Fruit fly (Drosophila melanogaster): Measurements from ENCODE around the gene CG1273.

DNA sequence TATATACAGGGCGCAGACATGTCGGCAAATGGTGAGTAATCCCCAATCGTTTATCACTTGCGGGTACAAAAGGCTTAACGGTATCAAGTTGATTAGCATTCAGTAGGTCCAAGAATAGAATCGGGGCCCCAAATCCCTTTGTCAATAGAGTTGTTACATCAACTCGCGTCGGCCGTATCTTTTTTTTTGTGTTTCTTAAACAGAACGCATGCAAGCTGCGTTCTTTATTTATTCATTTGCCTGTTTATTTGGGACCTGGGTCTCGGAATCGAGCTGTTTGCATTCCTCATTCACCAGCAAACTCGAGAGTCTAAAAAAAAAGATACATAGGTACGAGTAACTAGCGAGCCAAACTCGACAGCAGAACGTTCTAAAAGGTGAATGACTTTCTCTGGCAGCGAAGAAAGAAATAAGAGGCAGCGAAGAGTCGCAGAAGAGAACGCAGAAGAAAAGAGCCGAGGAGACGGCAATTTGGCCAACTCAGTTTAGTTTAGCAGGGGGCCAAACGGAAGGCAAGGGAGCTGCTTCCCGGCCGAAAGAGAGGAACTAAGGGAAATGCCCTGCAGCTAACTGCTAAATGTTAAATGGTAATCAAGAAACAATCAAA, 8.8 kb downstream of the CG1273 start:
- peak; percentile 10 for TF ChIP-seq psq (GFP tag; optimal IDR thresholded peaks at IDR 0.05)
- no peak for TF ChIP-seq OdsH (GFP tag; optimal IDR thresholded peaks at IDR 0.05)
- no peak for TF ChIP-seq CG9705 (GFP tag; optimal IDR thresholded peaks at IDR 0.05)
- TF ChIP-seq Mio (GFP tag; optimal IDR thresholded peaks at IDR 0.05) = no peak
- TF ChIP-seq Sp1 (GFP tag; optimal IDR thresholded peaks at IDR 0.05) = no peak
